Fruit fly (Drosophila melanogaster): ENCODE measurements around the gene CLIP-190.
A peak's percentile ranks its signal among the peaks of the same experiment; 100 is the strongest.

The CLIP-190 gene

dm6 chr2L:17410358-17410757 lies 25.9 kb downstream of the CLIP-190 start, which contains the start of the genes Polr2J and CG15141 (continued):
- TF ChIP-seq Dip2 (GFP tag; IDR thresholded peaks at IDR 0.05), result no peak
- TF ChIP-seq GATAe (GFP tag; conservative IDR thresholded peaks at IDR 0.05), result no peak; the same call in 1 of the 2 replicates
- TF ChIP-seq mld (GFP tag; IDR thresholded peaks at IDR 0.05; ENCODE audit: partially characterized antibody), result no peak
- TF ChIP-seq Gug (GFP tag; IDR thresholded peaks at IDR 0.05), result peak; percentile 83; the same call in 3 of the 4 replicates
- no peak for TF ChIP-seq sd (tag; optimal IDR thresholded peaks at IDR 0.05)
- peak; percentile 73 for TF ChIP-seq shn (GFP tag; optimal IDR thresholded peaks at IDR 0.05)
- peak; percentile 78 for TF ChIP-seq Blimp-1 (GFP tag; optimal IDR thresholded peaks at IDR 0.05)
- peak; percentile 56 for TF ChIP-seq CG3995 (GFP tag; optimal IDR thresholded peaks at IDR 0.05)
- no peak for TF ChIP-seq CG17568 (GFP tag; optimal IDR thresholded peaks at IDR 0.05)
- no peak for TF ChIP-seq grn (GFP tag; optimal IDR thresholded peaks at IDR 0.05)
- TF ChIP-seq CG12744 (GFP tag; optimal IDR thresholded peaks at IDR 0.05), result peak; percentile 21
- TF ChIP-seq CG14014 (GFP tag; IDR thresholded peaks at IDR 0.05), result peak; percentile 86
- TF ChIP-seq Atf6 (GFP tag; IDR thresholded peaks at IDR 0.05), result peak; percentile 88
- TF ChIP-seq CG7786 (GFP tag; optimal IDR thresholded peaks at IDR 0.05), result peak; percentile 56
- peak; percentile 19 for TF ChIP-seq org-1 (GFP tag; optimal IDR thresholded peaks at IDR 0.05)
- TF ChIP-seq CG6175 (GFP tag; IDR thresholded peaks at IDR 0.05), result peak; percentile 71; the same call in 2 of the 3 replicates
- TF ChIP-seq Doc2 (GFP tag; IDR thresholded peaks at IDR 0.05), result peak; percentile 81
- peak; percentile 68 for TF ChIP-seq psq (GFP tag; optimal IDR thresholded peaks at IDR 0.05)
- TF ChIP-seq CrebB (tag; optimal IDR thresholded peaks at IDR 0.05), result peak; percentile 59
- peak; percentile 79 for TF ChIP-seq CG7357 (GFP tag; IDR thresholded peaks at IDR 0.05)
- TF ChIP-seq Gsc (GFP tag; IDR thresholded peaks at IDR 0.05), result peak; percentile 68
- peak; percentile 71 for TF ChIP-seq CG2116 (GFP tag; optimal IDR thresholded peaks at IDR 0.05)
- TF ChIP-seq pum (GFP tag; optimal IDR thresholded peaks at IDR 0.05), result peak; percentile 79
- no peak for TF ChIP-seq p53 (GFP tag; optimal IDR thresholded peaks at IDR 0.05)
- TF ChIP-seq CG14667 (GFP tag; IDR thresholded peaks at IDR 0.05), result peak; percentile 80
- no peak for TF ChIP-seq kni (GFP tag; optimal IDR thresholded peaks at IDR 0.05)
- TF ChIP-seq CG10431 (GFP tag; optimal IDR thresholded peaks at IDR 0.05), result no peak
- TF ChIP-seq CG31441 (GFP tag; IDR thresholded peaks at IDR 0.05), result no peak
- TF ChIP-seq gt (GFP tag; IDR thresholded peaks at IDR 0.05), result peak; percentile 67; the same call in 1 of the 2 replicates
- TF ChIP-seq Dp (GFP tag; optimal IDR thresholded peaks at IDR 0.05), result peak; percentile 45
- TF ChIP-seq CG7372 (GFP tag; IDR thresholded peaks at IDR 0.05), result peak; percentile 88
- TF ChIP-seq pnt (GFP tag; optimal IDR thresholded peaks at IDR 0.05), result peak; percentile 51
- peak; percentile 91 for TF ChIP-seq ken (GFP tag; IDR thresholded peaks at IDR 0.05)
- TF ChIP-seq gro (GFP tag; optimal IDR thresholded peaks at IDR 0.05), result peak; percentile 23
- TF ChIP-seq CG5180 (GFP tag; optimal IDR thresholded peaks at IDR 0.05), result no peak
- TF ChIP-seq trem (tag; optimal IDR thresholded peaks at IDR 0.05), result peak; percentile 90
- peak; percentile 94 for TF ChIP-seq slbo (GFP tag; IDR thresholded peaks at IDR 0.05)
- peak; percentile 75 for TF ChIP-seq CG17328 (GFP tag; IDR thresholded peaks at IDR 0.05)
- peak; percentile 90 for TF ChIP-seq CG12659 (GFP tag; optimal IDR thresholded peaks at IDR 0.05)
- TF ChIP-seq CTCF (GFP tag; optimal IDR thresholded peaks at IDR 0.05), result no peak
- peak; percentile 71 for TF ChIP-seq kay (GFP tag; optimal IDR thresholded peaks at IDR 0.05)
- peak; percentile 14 for TF ChIP-seq CG6254 (GFP tag; optimal IDR thresholded peaks at IDR 0.05)
- peak; percentile 89 for TF ChIP-seq unc-4 (GFP tag; IDR thresholded peaks at IDR 0.05; ENCODE audit: partially characterized antibody)
- TF ChIP-seq luna (GFP tag; optimal IDR thresholded peaks at IDR 0.05), result no peak
- no peak for TF ChIP-seq CG2678 (tag; optimal IDR thresholded peaks at IDR 0.05)
- peak; percentile 84 for TF ChIP-seq CG8765 (GFP tag; IDR thresholded peaks at IDR 0.05)
- no peak for TF ChIP-seq ab (GFP tag; optimal IDR thresholded peaks at IDR 0.05)
- TF ChIP-seq CG4282 (GFP tag; optimal IDR thresholded peaks at IDR 0.05), result no peak
- TF ChIP-seq CG3065 (GFP tag; optimal IDR thresholded peaks at IDR 0.05), result peak; percentile 44
- TF ChIP-seq CG30403 (GFP tag; optimal IDR thresholded peaks at IDR 0.05), result peak; percentile 94
- peak; percentile 63 for TF ChIP-seq Six4 (GFP tag; optimal IDR thresholded peaks at IDR 0.05)
- peak; percentile 25 for TF ChIP-seq corto (GFP tag; optimal IDR thresholded peaks at IDR 0.05)
- TF ChIP-seq Ets65A (GFP tag), result peak; percentile 98
